Fruit fly (Drosophila melanogaster): ENCODE results near the gene Xport-A.

The Xport-A gene

dm6 chr3R:19905932-19906439 lies 9.2 kb downstream of the Xport-A start (continued):
- TF ChIP-seq CG15011 (GFP tag; optimal IDR thresholded peaks at IDR 0.05), result peak; percentile 41
- TF ChIP-seq Ravus (GFP tag; IDR thresholded peaks at IDR 0.05), result no peak; the same call in 1 of the 2 replicates
- TF ChIP-seq CG10462 (GFP tag; optimal IDR thresholded peaks at IDR 0.05), result peak; percentile 75
- no peak for TF ChIP-seq ato (GFP tag; IDR thresholded peaks at IDR 0.05; ENCODE audit: partially characterized antibody)
- TF ChIP-seq Ssrp (tag; optimal IDR thresholded peaks at IDR 0.05), result peak; percentile 64
- no peak for TF ChIP-seq hbn (GFP tag; IDR thresholded peaks at IDR 0.05; ENCODE audit: partially characterized antibody)
- TF ChIP-seq bsh (GFP tag; optimal IDR thresholded peaks at IDR 0.05), result peak; percentile 34 to 81
- TF ChIP-seq CG31224 (GFP tag; IDR thresholded peaks at IDR 0.05), result peak; percentile 80
- TF ChIP-seq Oli (tag; optimal IDR thresholded peaks at IDR 0.05), result peak; percentile 83
- TF ChIP-seq CG3847 (GFP tag; IDR thresholded peaks at IDR 0.05), result peak; percentile 73
- TF ChIP-seq Dll (GFP tag; IDR thresholded peaks at IDR 0.05; ENCODE audit: partially characterized antibody), result peak; percentile 11; the same call in 1 of the 4 replicates
- no peak for TF ChIP-seq CG9797 (GFP tag; optimal IDR thresholded peaks at IDR 0.05)
- peak; percentile 72 for TF ChIP-seq ara (GFP tag; IDR thresholded peaks at IDR 0.05)
- no peak for TF ChIP-seq amos (GFP tag; IDR thresholded peaks at IDR 0.05; ENCODE audit: partially characterized antibody)
- no peak for TF ChIP-seq repo (GFP tag; optimal IDR thresholded peaks at IDR 0.05)
- no peak for TF ChIP-seq lov (optimal IDR thresholded peaks at IDR 0.05)
- 0 out of 3 replicates have a peak, but pooled peaks have one; percentile 56 for TF ChIP-seq lov (GFP tag; IDR thresholded peaks at IDR 0.05)
- TF ChIP-seq Nf-YC (tag; optimal IDR thresholded peaks at IDR 0.05), result peak; percentile 64
- peak; percentile 86 for TF ChIP-seq HmgZ (tag; optimal IDR thresholded peaks at IDR 0.05)
- TF ChIP-seq ac (GFP tag; optimal IDR thresholded peaks at IDR 0.05), result peak; percentile 21
- TF ChIP-seq phol (tag; optimal IDR thresholded peaks at IDR 0.05), result peak; percentile 72
- TF ChIP-seq Atf6 (GFP tag; IDR thresholded peaks at IDR 0.05), result peak; percentile 86
- TF ChIP-seq cad (GFP tag; optimal IDR thresholded peaks at IDR 0.05), result no peak
- TF ChIP-seq CG17612 (GFP tag; IDR thresholded peaks at IDR 0.05), result no peak
- peak; percentile 48; the same call in 2 of the 3 replicates for TF ChIP-seq CG2889 (GFP tag; IDR thresholded peaks at IDR 0.05)
- TF ChIP-seq ham (GFP tag; IDR thresholded peaks at IDR 0.05), result peak; percentile 53; the same call in 1 of the 2 replicates
- peak; percentile 11 for TF ChIP-seq Lhr (GFP tag; optimal IDR thresholded peaks at IDR 0.05)
- peak; percentile 75 for TF ChIP-seq Chrac-16 (GFP tag; optimal IDR thresholded peaks at IDR 0.05)
- peak; percentile 72 to 85 for TF ChIP-seq Hr51 (GFP tag; optimal IDR thresholded peaks at IDR 0.05)
- peak; percentile 49 for TF ChIP-seq CG5180 (GFP tag; optimal IDR thresholded peaks at IDR 0.05)
- TF ChIP-seq ro (GFP tag; IDR thresholded peaks at IDR 0.05), result peak; percentile 38; the same call in 1 of the 2 replicates
- peak; percentile 62 for TF ChIP-seq CG10979 (tag; optimal IDR thresholded peaks at IDR 0.05)
- TF ChIP-seq CG31365 (tag; optimal IDR thresholded peaks at IDR 0.05), result peak; percentile 18
- no peak for TF ChIP-seq CG8290 (GFP tag; optimal IDR thresholded peaks at IDR 0.05)
- TF ChIP-seq CG8290 (tag; optimal IDR thresholded peaks at IDR 0.05), result peak in 1 of 2 experiments; percentile 97
- TF ChIP-seq tup (GFP tag; optimal IDR thresholded peaks at IDR 0.05), result peak; percentile 47
- TF ChIP-seq H2.0 (GFP tag; IDR thresholded peaks at IDR 0.05), result peak; percentile 74
- TF ChIP-seq gcm2 (GFP tag; optimal IDR thresholded peaks at IDR 0.05), result peak; percentile 64
- peak; percentile 50; the same call in 2 of the 3 replicates for TF ChIP-seq croc (GFP tag; conservative IDR thresholded peaks at IDR 0.05)
- peak; percentile 80 for TF ChIP-seq ase (GFP tag; IDR thresholded peaks at IDR 0.05)
- no peak for TF ChIP-seq CG9437 (GFP tag; optimal IDR thresholded peaks at IDR 0.05)
- no peak for TF ChIP-seq Kr (GFP tag; optimal IDR thresholded peaks at IDR 0.05)
- TF ChIP-seq tx (GFP tag; optimal IDR thresholded peaks at IDR 0.05), result peak; percentile 71
- peak; percentile 37 for TF ChIP-seq Hey (tag; optimal IDR thresholded peaks at IDR 0.05)
- TF ChIP-seq vvl (GFP tag; IDR thresholded peaks at IDR 0.05), result peak; percentile 89
- peak; percentile 77 for TF ChIP-seq CG14667 (GFP tag; IDR thresholded peaks at IDR 0.05)
- TF ChIP-seq CG10209 (GFP tag; optimal IDR thresholded peaks at IDR 0.05), result peak; percentile 81
- no peak for TF ChIP-seq kni (GFP tag; optimal IDR thresholded peaks at IDR 0.05)
- no peak for TF ChIP-seq hkb (optimal IDR thresholded peaks at IDR 0.05)
- TF ChIP-seq hkb (GFP tag; IDR thresholded peaks at IDR 0.05), result peak; percentile 78

Measured in whole organism, embryonic.